Worm (Caenorhabditis elegans) whole organism, midembryonic: Measurements from ENCODE around the gene plx-2.

Experiments used
- T22C8.4 ChIP-seq: fragments of 200-800 bp; sonication (Bioruptor generic); IDR thresholded peaks from 2 replicates; pipeline ENCODE4 v1.3.6; 2022; ENCODE audit warnings: missing genetic modification characterization, missing compliant biosample characterization
- flt-1 ChIP-seq: fragments of 200-800 bp; sonication (Bioruptor generic); IDR thresholded peaks from 2 replicates; pipeline ENCODE4 v1.3.6; 2022; ENCODE audit warnings: missing genetic modification characterization, missing compliant biosample characterization
- klf-2 ChIP-seq: fragments of 200-800 bp; sonication (Bioruptor generic); conservative IDR thresholded peaks from 2 replicates; pipeline ENCODE4 v1.3.6; 2022; ENCODE audit warnings: missing genetic modification reagents, missing genetic modification characterization, missing compliant biosample characterization
- med-1 ChIP-seq: sonication (generic microtip); optimal IDR thresholded peaks from 2 replicates; lab custom pipeline; 2017; ENCODE audit warnings: missing genetic modification characterization, mild to moderate bottlenecking, missing compliant biosample characterization, antibody characterized with exemption, missing genetic modification reagents; ENCODE audit not compliant: insufficient read depth
- ref-1 ChIP-seq: fragments of 200-800 bp; sonication (Bioruptor generic); conservative IDR thresholded peaks from 2 replicates; pipeline ENCODE4 v1.3.6; 2022; ENCODE audit warnings: missing genetic modification reagents, missing genetic modification characterization, missing compliant biosample characterization
- tab-1 ChIP-seq: fragments of 200-800 bp; sonication (Bioruptor generic); IDR thresholded peaks from 2 replicates; pipeline ENCODE4 v1.3.6; 2022; ENCODE audit warnings: missing genetic modification characterization, missing compliant biosample characterization
- ztf-23 ChIP-seq: fragments of 200-800 bp; sonication (Bioruptor generic); IDR thresholded peaks from 2 replicates; pipeline ENCODE4 v1.3.6; 2022; ENCODE audit warnings: missing genetic modification reagents, missing genetic modification characterization, missing compliant biosample characterization
- ztf-29 ChIP-seq: fragments of 200-800 bp; sonication (Bioruptor generic); IDR thresholded peaks from 2 replicates; pipeline ENCODE4 v1.3.6; 2022; ENCODE audit warnings: missing genetic modification reagents, missing genetic modification characterization, missing compliant biosample characterization

- TF ChIP-seq ztf-23 (GFP tag; lab: Robert Waterston, UW) (no peak), tab-1 (no peak), klf-2 (no peak), T22C8.4 (GFP tag; lab: Robert Waterston, UW) (no peak), flt-1 (no peak), med-1 (GFP tag; lab: Kevin White, UChicago) (no peak), ref-1 (GFP tag; lab: Robert Waterston, UW) (no peak), ztf-29 (GFP tag; lab: Robert Waterston, UW) (no peak)
Observed at ce11 chrII:14413035-14413525, 11.6 kb downstream of the plx-2 start, which contains the start of gene exl-1.
